Worm (Caenorhabditis elegans): Measurements from ENCODE around the gene F58A4.1.

- no peak for TF ChIP-seq tra-4 (tag; optimal IDR thresholded peaks at IDR 0.05)
- TF ChIP-seq scrt-1 (GFP tag; IDR thresholded peaks at IDR 0.05), result no peak
- no peak for TF ChIP-seq aly-1 (tag; optimal IDR thresholded peaks at IDR 0.05)
- TF ChIP-seq hnd-1 (tag; optimal IDR thresholded peaks at IDR 0.05), result no peak
- TF ChIP-seq ama-1 (optimal IDR thresholded peaks at IDR 0.05), result no peak
- no peak for TF ChIP-seq tbx-37 (GFP tag; conservative IDR thresholded peaks at IDR 0.05)
- no peak for TF ChIP-seq hmg-4 (GFP tag; optimal IDR thresholded peaks at IDR 0.05)
- TF ChIP-seq ceh-13 (GFP tag; optimal IDR thresholded peaks at IDR 0.05), result no peak
- no peak for TF ChIP-seq F13C5.2 (tag; optimal IDR thresholded peaks at IDR 0.05)
- TF ChIP-seq sea-1 (GFP tag; conservative IDR thresholded peaks at IDR 0.05), result no peak
Observed at ce11 chrIII:9582240-9582639, 16.0 kb upstream of the F58A4.1 start, which contains the start of gene C48B4.3.

All from whole organism, early embryonic.